Worm (Caenorhabditis elegans): Measurements from ENCODE around the gene C54F6.17.

Gene C54F6.17

ce11 chrV:7527153-7527552, at the start of gene C54F6.17:
C54F6.17 (plus strand) TSS chrV:7527453.
- no peak for TF ChIP-seq flh-1 (GFP tag; optimal IDR thresholded peaks at IDR 0.05)
- no peak for TF ChIP-seq drap-1 (GFP tag; optimal IDR thresholded peaks at IDR 0.05)
- TF ChIP-seq elt-1 (tag; optimal IDR thresholded peaks at IDR 0.05; ENCODE audit: borderline replicate concordance, insufficient read depth) = no peak
- TF ChIP-seq nhr-28 (tag; optimal IDR thresholded peaks at IDR 0.05) = no peak
- no peak for TF ChIP-seq ham-2 (GFP tag; optimal IDR thresholded peaks at IDR 0.05)
- TF ChIP-seq unc-62 (GFP tag; optimal IDR thresholded peaks at IDR 0.05) = no peak
- no peak for TF ChIP-seq lin-13 (tag; optimal IDR thresholded peaks at IDR 0.05)

ce11 chrV:7478404-7478803, 48.8 kb upstream of the C54F6.17 start, which contains the start of gene str-190:
str-190 (minus strand) TSS chrV:7478504.
- TF ChIP-seq ceh-83 (GFP tag; optimal IDR thresholded peaks at IDR 0.05) (no peak), unc-120 (tag; optimal IDR thresholded peaks at IDR 0.05; ENCODE audit: poor library complexity, severe bottlenecking) (no peak), cnd-1 (tag; optimal IDR thresholded peaks at IDR 0.05) (no peak), sptf-1 (tag; optimal IDR thresholded peaks at IDR 0.05) (no peak), elt-1 (tag; optimal IDR thresholded peaks at IDR 0.05; ENCODE audit: borderline replicate concordance, insufficient read depth) (no peak), nhr-2 (tag; optimal IDR thresholded peaks at IDR 0.05) (no peak), mab-5 (tag; optimal IDR thresholded peaks at IDR 0.05) (no peak), zip-8 (tag; optimal IDR thresholded peaks at IDR 0.05) (no peak), flh-1 (GFP tag; optimal IDR thresholded peaks at IDR 0.05) (no peak), ceh-43 (GFP tag; optimal IDR thresholded peaks at IDR 0.05) (no peak), sem-2 (GFP tag; optimal IDR thresholded peaks at IDR 0.05) (no peak), M03D4.4 (tag; optimal IDR thresholded peaks at IDR 0.05) (no peak), nhr-28 (tag; optimal IDR thresholded peaks at IDR 0.05) (no peak), pha-4 (tag; optimal IDR thresholded peaks at IDR 0.05) (no peak), mls-2 (tag; optimal IDR thresholded peaks at IDR 0.05) (no peak), hlh-1 (tag; optimal IDR thresholded peaks at IDR 0.05) (no peak), nhr-76 (tag; optimal IDR thresholded peaks at IDR 0.05) (no peak), unc-62 (GFP tag; optimal IDR thresholded peaks at IDR 0.05) (no peak), drap-1 (GFP tag; optimal IDR thresholded peaks at IDR 0.05) (no peak)

ce11 chrV:7480949-7481348, 46.3 kb upstream of the C54F6.17 start, which contains the start of gene C18B10.6:
C18B10.6 (minus strand) TSS chrV:7481049.
- no peak for TF ChIP-seq ceh-83 (GFP tag; optimal IDR thresholded peaks at IDR 0.05)
- no peak for TF ChIP-seq elt-3 (tag; optimal IDR thresholded peaks at IDR 0.05)
- no peak for TF ChIP-seq nhr-237 (tag; optimal IDR thresholded peaks at IDR 0.05)
- TF ChIP-seq nhr-12 (tag; optimal IDR thresholded peaks at IDR 0.05) = no peak

ce11 chrV:7485000-7485399, 42.3 kb upstream of the C54F6.17 start, which contains the start of gene srbc-8:
srbc-8 (minus strand) TSS chrV:7485100.
- TF ChIP-seq zip-8 (tag; optimal IDR thresholded peaks at IDR 0.05) = no peak
- TF ChIP-seq hlh-1 (tag; optimal IDR thresholded peaks at IDR 0.05) = no peak
- no peak for TF ChIP-seq pha-4 (tag; optimal IDR thresholded peaks at IDR 0.05)
- no peak for TF ChIP-seq snpc-4 (tag; optimal IDR thresholded peaks at IDR 0.05)
- TF ChIP-seq unc-39 (tag; optimal IDR thresholded peaks at IDR 0.05) = no peak
- no peak for TF ChIP-seq cnd-1 (tag; optimal IDR thresholded peaks at IDR 0.05)

ce11 chrV:7487518-7487917, 39.7 kb upstream of the C54F6.17 start, which contains the start of gene srbc-7:
srbc-7 (minus strand) TSS chrV:7487618.
- no peak for TF ChIP-seq zip-8 (tag; optimal IDR thresholded peaks at IDR 0.05)

- TF ChIP-seq elt-1 (tag; optimal IDR thresholded peaks at IDR 0.05; ENCODE audit: borderline replicate concordance, insufficient read depth) (no peak), bed-3 (GFP tag; optimal IDR thresholded peaks at IDR 0.05) (no peak)
Measured at ce11 chrV:7490340-7490739, 36.9 kb upstream of the C54F6.17 start, which contains the start of gene srbc-9. srbc-9 (minus strand) TSS chrV:7490440.

ce11 chrV:7492924-7493323, 34.3 kb upstream of the C54F6.17 start, which contains the start of gene srbc-10:
srbc-10 (minus strand) TSS chrV:7493024.
- no peak for TF ChIP-seq lin-32 (GFP tag; optimal IDR thresholded peaks at IDR 0.05)
